Fruit fly (Drosophila melanogaster): Measurements from ENCODE around the gene CG31709.

DNA sequence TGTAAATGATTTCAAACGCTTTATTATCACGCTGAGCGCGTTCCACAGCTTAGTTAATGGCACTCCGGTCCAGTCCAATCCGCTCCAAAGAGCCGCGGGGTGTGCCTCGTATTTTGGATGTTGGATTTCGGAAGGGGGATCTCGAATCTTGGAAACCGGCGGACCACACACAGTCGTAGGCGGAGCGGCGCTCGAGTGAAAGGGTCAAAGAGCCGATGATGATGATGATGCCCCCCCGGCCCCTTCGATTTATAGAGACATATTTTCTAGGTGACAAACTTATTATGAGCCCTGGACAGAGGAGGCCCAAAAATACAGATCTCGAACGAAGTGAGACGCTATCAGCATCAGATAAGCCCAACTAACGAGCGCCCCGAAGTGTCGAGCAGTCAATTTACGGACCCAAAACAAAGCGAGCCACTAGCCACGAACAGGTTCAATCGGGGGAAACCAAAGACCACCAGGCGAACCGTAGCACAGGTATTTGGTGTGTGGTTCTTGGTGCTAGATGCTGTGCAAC lies 30.0 kb upstream of the CG31709 start:
- TF ChIP-seq h (GFP tag; optimal IDR thresholded peaks at IDR 0.05) (no peak), woc (GFP tag; optimal IDR thresholded peaks at IDR 0.05) (no peak), sage (GFP tag; optimal IDR thresholded peaks at IDR 0.05) (no peak), dmrt93B (GFP tag; optimal IDR thresholded peaks at IDR 0.05) (no peak)

All from whole organism, wandering third instar larva.